ENCODE assay signal across 2 fruit fly cellular contexts in the genomic region with DNA sequence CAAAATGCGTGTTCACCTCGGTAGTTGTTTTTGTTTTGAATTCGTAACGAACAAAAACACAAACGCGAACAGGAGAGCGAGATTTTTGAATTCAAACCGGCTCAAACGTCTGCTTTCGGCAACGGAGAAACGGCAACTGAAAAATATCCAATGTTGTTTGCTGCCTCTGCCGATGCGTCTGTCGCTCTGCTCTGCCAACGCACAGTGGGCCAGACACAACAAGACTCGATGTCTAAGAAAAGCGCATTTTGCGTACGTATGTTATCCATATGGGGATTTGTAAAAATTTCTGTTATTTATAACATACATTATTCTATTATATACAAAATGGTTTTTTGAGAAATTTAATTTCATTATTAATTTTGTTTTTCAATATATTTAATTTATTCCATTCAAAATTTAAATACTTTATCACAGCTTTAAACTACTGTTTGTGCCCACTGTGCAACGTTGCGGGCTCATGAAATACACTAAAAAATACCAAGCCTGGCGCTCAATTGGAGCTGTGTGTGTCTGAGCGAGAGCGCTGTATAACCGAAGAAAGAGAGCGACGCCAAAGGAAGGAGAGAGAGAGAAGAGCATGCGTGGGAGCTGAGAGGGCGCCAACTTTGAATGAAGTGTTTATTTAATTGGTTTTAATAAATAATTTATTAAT.
TF ChIP-seq lines count a peak whose summit lies in the region.

No protein-coding gene starts in this region.

TF ChIP-seq in whole organism, embryonic, 481 proteins besides CTCF, POLR2A, EP300 and RAD21 (continued from another document and continues in another):
- TF ChIP-seq tgo (GFP tag; IDR thresholded peaks at IDR 0.05; lab: Robert Waterston, UW) (peak; percentile 98), Ssrp (tag; optimal IDR thresholded peaks at IDR 0.05; lab: Kevin White, UChicago) (peak; percentile 99), NFAT (GFP tag; IDR thresholded peaks at IDR 0.05; lab: Robert Waterston, UW) (peak; percentile 95), seq (GFP tag; IDR thresholded peaks at IDR 0.05; lab: Robert Waterston, UW) (peak; percentile 97), slou (GFP tag; optimal IDR thresholded peaks at IDR 0.05; lab: Kevin White, UChicago) (peak; percentile 97), Ptx1 (GFP tag; IDR thresholded peaks at IDR 0.05; lab: Robert Waterston, UW) (peak; percentile 98), trh (GFP tag; optimal IDR thresholded peaks at IDR 0.05; lab: Kevin White, UChicago) (peak; percentile 95), Doc2 (GFP tag; IDR thresholded peaks at IDR 0.05; lab: Robert Waterston, UW) (peak; percentile 83), CG8944 (GFP tag; optimal IDR thresholded peaks at IDR 0.05; lab: Kevin White, UChicago) (peak; percentile 70), CG18011 (GFP tag; optimal IDR thresholded peaks at IDR 0.05; lab: Kevin White, UChicago) (peak; percentile 89), ftz-f1 (GFP tag; optimal IDR thresholded peaks at IDR 0.05; lab: Kevin White, UChicago) (peak; percentile 67), CG31224 (GFP tag; IDR thresholded peaks at IDR 0.05; lab: Robert Waterston, UW) (peak; percentile 91), CG13123 (GFP tag; optimal IDR thresholded peaks at IDR 0.05; lab: Kevin White, UChicago) (peak; percentile 91), lbe (GFP tag; optimal IDR thresholded peaks at IDR 0.05; lab: Kevin White, UChicago) (peak; percentile 96), schlank (tag; optimal IDR thresholded peaks at IDR 0.05; lab: Kevin White, UChicago) (peak; percentile 90), dm (GFP tag; optimal IDR thresholded peaks at IDR 0.05; lab: Kevin White, UChicago) (peak; percentile 70), Camta (GFP tag; optimal IDR thresholded peaks at IDR 0.05; lab: Kevin White, UChicago) (peak; percentile 75), dati (GFP tag; IDR thresholded peaks at IDR 0.05; lab: Robert Waterston, UW) (peak; percentile 74), Kr (GFP tag; optimal IDR thresholded peaks at IDR 0.05; lab: Kevin White, UChicago) (peak; percentile 97), CG7372 (GFP tag; IDR thresholded peaks at IDR 0.05; lab: Robert Waterston, UW) (peak; percentile 98), fd102C (GFP tag; optimal IDR thresholded peaks at IDR 0.05; lab: Kevin White, UChicago) (peak; percentile 93), CG15073 (GFP tag; optimal IDR thresholded peaks at IDR 0.05; lab: Kevin White, UChicago) (peak; percentile 78), odd (GFP tag; optimal IDR thresholded peaks at IDR 0.05; lab: Kevin White, UChicago) (peak; percentile 99), bbx (GFP tag; IDR thresholded peaks at IDR 0.05; lab: Robert Waterston, UW; ENCODE audit: partially characterized antibody) (peak; percentile 63; the same call in 1 of the 2 replicates), ken (GFP tag; IDR thresholded peaks at IDR 0.05; lab: Robert Waterston, UW) (peak; percentile 91), CG15601 (tag; optimal IDR thresholded peaks at IDR 0.05; lab: Kevin White, UChicago) (peak; percentile 98), bigmax (GFP tag; optimal IDR thresholded peaks at IDR 0.05; lab: Kevin White, UChicago) (peak; percentile 63), kay (GFP tag; optimal IDR thresholded peaks at IDR 0.05; lab: Kevin White, UChicago) (peak; percentile 95), CG2199 (GFP tag; IDR thresholded peaks at IDR 0.05; lab: Robert Waterston, UW) (peak; percentile 87; the same call in 2 of the 3 replicates), shn (GFP tag; optimal IDR thresholded peaks at IDR 0.05; lab: Kevin White, UChicago) (peak; percentile 76), repo (GFP tag; optimal IDR thresholded peaks at IDR 0.05; lab: Kevin White, UChicago) (peak; percentile 68), Ets97D (GFP tag; optimal IDR thresholded peaks at IDR 0.05; lab: Kevin White, UChicago) (peak; percentile 68), CG10565 (GFP tag; optimal IDR thresholded peaks at IDR 0.05; lab: Kevin White, UChicago) (peak; percentile 70), Dek (tag; optimal IDR thresholded peaks at IDR 0.05; lab: Kevin White, UChicago) (peak; percentile 98), tin (GFP tag; optimal IDR thresholded peaks at IDR 0.05; lab: Kevin White, UChicago) (peak; percentile 98), nom (GFP tag; optimal IDR thresholded peaks at IDR 0.05; lab: Kevin White, UChicago) (peak; percentile 97), CG10321 (GFP tag; IDR thresholded peaks at IDR 0.05; lab: Robert Waterston, UW) (peak; percentile 92), Deaf1 (tag; optimal IDR thresholded peaks at IDR 0.05; lab: Kevin White, UChicago) (peak; percentile 89), CG15696 (tag; optimal IDR thresholded peaks at IDR 0.05; lab: Kevin White, UChicago) (peak; percentile 99), ERR (GFP tag; optimal IDR thresholded peaks at IDR 0.05; lab: Kevin White, UChicago) (peak; percentile 68), CrebB (tag; optimal IDR thresholded peaks at IDR 0.05; lab: Kevin White, UChicago) (peak; percentile 96), ranshi (GFP tag; IDR thresholded peaks at IDR 0.05; lab: Robert Waterston, UW) (peak; percentile 97), Hmx (GFP tag; optimal IDR thresholded peaks at IDR 0.05; lab: Kevin White, UChicago) (no peak), CG1603 (tag; optimal IDR thresholded peaks at IDR 0.05; lab: Kevin White, UChicago) (peak; percentile 55), CG12299 (tag; optimal IDR thresholded peaks at IDR 0.05; lab: Kevin White, UChicago) (peak; percentile 99), crc (GFP tag; optimal IDR thresholded peaks at IDR 0.05; lab: Kevin White, UChicago) (peak; percentile 46), CG18599 (GFP tag; optimal IDR thresholded peaks at IDR 0.05; lab: Kevin White, UChicago) (peak; percentile 99), HHEX (GFP tag; optimal IDR thresholded peaks at IDR 0.05; lab: Kevin White, UChicago) (peak; percentile 99), wek (GFP tag; optimal IDR thresholded peaks at IDR 0.05; lab: Kevin White, UChicago) (peak; percentile 90), Eip74EF (GFP tag; optimal IDR thresholded peaks at IDR 0.05; lab: Kevin White, UChicago) (peak in 1 of 2 experiments; percentile 98), lola (GFP tag; optimal IDR thresholded peaks at IDR 0.05; lab: Kevin White, UChicago) (peak in 1 of 3 experiments; percentile 99), CG14860 (GFP tag; IDR thresholded peaks at IDR 0.05; lab: Robert Waterston, UW; ENCODE audit: partially characterized antibody) (peak; percentile 69; the same call in 2 of the 3 replicates), CG1024 (GFP tag; IDR thresholded peaks at IDR 0.05; lab: Robert Waterston, UW) (peak; percentile 90), E2f1 (GFP tag; IDR thresholded peaks at IDR 0.05; lab: Robert Waterston, UW) (peak; percentile 97), h (optimal IDR thresholded peaks at IDR 0.05; lab: Kevin White, UChicago) (no peak), salm (tag; optimal IDR thresholded peaks at IDR 0.05; lab: Kevin White, UChicago) (peak; percentile 98), luna (GFP tag; optimal IDR thresholded peaks at IDR 0.05; lab: Kevin White, UChicago) (peak; percentile 52), CG9215 (GFP tag; IDR thresholded peaks at IDR 0.05; lab: Robert Waterston, UW) (peak; percentile 97), Bgb (GFP tag; IDR thresholded peaks at IDR 0.05; lab: Robert Waterston, UW; ENCODE audit: partially characterized antibody) (no peak), cwo (GFP tag; optimal IDR thresholded peaks at IDR 0.05; lab: Kevin White, UChicago) (peak; percentile 97)

TF ChIP-seq in whole organism, prepupa, 60 proteins besides CTCF, POLR2A, EP300 and RAD21 (continued from another document):
- TF ChIP-seq topi (GFP tag; optimal IDR thresholded peaks at IDR 0.05; lab: Kevin White, UChicago) (peak; percentile 93), Gug (GFP tag; IDR thresholded peaks at IDR 0.05; lab: Robert Waterston, UW) (peak; percentile 95), Sox102F (GFP tag; optimal IDR thresholded peaks at IDR 0.05; lab: Kevin White, UChicago) (peak; percentile 94), ss (GFP tag; optimal IDR thresholded peaks at IDR 0.05; lab: Kevin White, UChicago) (peak; percentile 97 to 98), CG7368 (GFP tag; optimal IDR thresholded peaks at IDR 0.05; lab: Kevin White, UChicago) (peak; percentile 96), CG8632 (GFP tag; optimal IDR thresholded peaks at IDR 0.05; lab: Kevin White, UChicago) (peak; percentile 97), CG11294 (GFP tag; IDR thresholded peaks at IDR 0.05; lab: Robert Waterston, UW) (peak; percentile 94), CG6163 (GFP tag; IDR thresholded peaks at IDR 0.05; lab: Robert Waterston, UW) (peak; percentile 94), CG10669 (GFP tag; optimal IDR thresholded peaks at IDR 0.05; lab: Kevin White, UChicago) (peak; percentile 98), Blimp-1 (GFP tag; optimal IDR thresholded peaks at IDR 0.05; lab: Kevin White, UChicago) (peak; percentile 92), Lpt (GFP tag; optimal IDR thresholded peaks at IDR 0.05; lab: Kevin White, UChicago) (peak; percentile 95), Eip75B (GFP tag; optimal IDR thresholded peaks at IDR 0.05; lab: Kevin White, UChicago) (peak; percentile 91)
